Worm (Caenorhabditis elegans) whole organism, dauer: ENCODE results near the gene taf-10.

Experiments
- unc-62 ChIP-seq: sonication (generic microtip); optimal IDR thresholded peaks from 2 replicates; lab custom pipeline; 2017; ENCODE audit warnings: missing biosample characterization, missing genetic modification reagents, missing genetic modification characterization

The taf-10 gene

ce11 chrV:4667062-4667461 is 19.8 kb upstream of the taf-10 start:
- TF ChIP-seq unc-62 (GFP tag; lab: Kevin White, UChicago) = no peak

- no peak for TF ChIP-seq unc-62 (GFP tag; lab: Kevin White, UChicago)
Observed at ce11 chrV:4668636-4669035, 18.3 kb upstream of the taf-10 start, which contains the start of gene srx-77. Gene srx-77 (minus strand): TSS chrV:4668736.

ce11 chrV:4672487-4672886 is 14.4 kb upstream of the taf-10 start, which contains the start of gene K03B4.9:
Gene K03B4.9 (minus strand): TSS chrV:4672587.
- TF ChIP-seq unc-62 (GFP tag; lab: Kevin White, UChicago) = no peak

- no peak for TF ChIP-seq unc-62 (GFP tag; lab: Kevin White, UChicago)
Observed at ce11 chrV:4674506-4674905, 12.4 kb upstream of the taf-10 start, which contains the start of gene K03B4.8. Gene K03B4.8 (minus strand): TSS chrV:4674606.

- no peak for TF ChIP-seq unc-62 (GFP tag; lab: Kevin White, UChicago)
Observed at ce11 chrV:4676092-4676491, 10.8 kb upstream of the taf-10 start, which contains the start of gene K03B4.6. Gene K03B4.6 (minus strand): TSS chrV:4676192.

ce11 chrV:4676812-4677211 is 10.1 kb upstream of the taf-10 start:
- no peak for TF ChIP-seq unc-62 (GFP tag; lab: Kevin White, UChicago)

- no peak for TF ChIP-seq unc-62 (GFP tag; lab: Kevin White, UChicago)
Observed at ce11 chrV:4681670-4682069, 5.2 kb upstream of the taf-10 start, which contains the start of gene K03B4.4. Gene K03B4.4 (plus strand): TSS chrV:4681970.

- TF ChIP-seq unc-62 (GFP tag; lab: Kevin White, UChicago) = no peak
Observed at ce11 chrV:4684137-4684536, 2.8 kb upstream of the taf-10 start.

- TF ChIP-seq unc-62 (GFP tag; lab: Kevin White, UChicago) = no peak
Observed at ce11 chrV:4687944-4688505, 1.1 kb downstream of the taf-10 start, which contains the start of gene K03B4.2. Gene K03B4.2 (plus strand): TSS chrV:4687994.

- TF ChIP-seq unc-62 (GFP tag; lab: Kevin White, UChicago) = no peak
Observed at ce11 chrV:4689234-4689633, 2.3 kb downstream of the taf-10 start, which contains the start of gene K03B4.1. Gene K03B4.1 (plus strand): TSS chrV:4689330.

ce11 chrV:4691657-4692056 is 4.8 kb downstream of the taf-10 start:
- no peak for TF ChIP-seq unc-62 (GFP tag; lab: Kevin White, UChicago)

- no peak for TF ChIP-seq unc-62 (GFP tag; lab: Kevin White, UChicago)
Observed at ce11 chrV:4692382-4693281, 5.7 kb downstream of the taf-10 start, which contains the start of gene cpg-8. Gene cpg-8 (minus strand): TSS chrV:4692432.

- no peak for TF ChIP-seq unc-62 (GFP tag; lab: Kevin White, UChicago)
Observed at ce11 chrV:4693282-4693588, 6.3 kb downstream of the taf-10 start.

- no peak for TF ChIP-seq unc-62 (GFP tag; lab: Kevin White, UChicago)
Observed at ce11 chrV:4694466-4695092, 7.7 kb downstream of the taf-10 start.

ce11 chrV:4698675-4699074 is 11.8 kb downstream of the taf-10 start:
- TF ChIP-seq unc-62 (GFP tag; lab: Kevin White, UChicago) = no peak

ce11 chrV:4700189-4700588 is 13.3 kb downstream of the taf-10 start, which contains the start of gene ZC266.1:
Gene ZC266.1 (minus strand): TSS chrV:4700289.
- no peak for TF ChIP-seq unc-62 (GFP tag; lab: Kevin White, UChicago)
